Fruit fly (Drosophila melanogaster): ENCODE data around the gene Mgstl.

Gene Mgstl

dm6 chrX:21080335-21080734, 38.4 kb downstream of the Mgstl start:
- no peak for TF ChIP-seq noc (tag; optimal IDR thresholded peaks at IDR 0.05)

DNA sequence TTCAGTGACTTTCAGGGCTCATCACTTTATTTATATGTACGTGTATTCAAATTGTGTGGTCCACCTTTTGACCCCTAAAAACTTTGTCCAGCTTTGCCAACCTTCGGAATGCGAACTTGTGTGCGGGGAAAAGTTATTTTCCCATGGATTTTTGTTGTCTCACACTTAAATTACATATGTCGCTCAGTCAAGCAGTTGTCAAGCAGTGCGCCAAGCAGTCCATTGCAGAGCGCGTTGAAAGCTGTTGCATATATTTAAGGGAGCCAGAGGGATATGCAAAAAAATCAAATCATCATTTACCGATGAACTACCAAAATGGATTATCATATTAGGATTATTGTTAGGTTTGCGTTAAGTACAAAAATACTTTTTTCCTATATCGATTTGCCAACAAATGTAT, 41.3 kb downstream of the Mgstl start:
- no peak for TF ChIP-seq noc (tag; optimal IDR thresholded peaks at IDR 0.05)

DNA sequence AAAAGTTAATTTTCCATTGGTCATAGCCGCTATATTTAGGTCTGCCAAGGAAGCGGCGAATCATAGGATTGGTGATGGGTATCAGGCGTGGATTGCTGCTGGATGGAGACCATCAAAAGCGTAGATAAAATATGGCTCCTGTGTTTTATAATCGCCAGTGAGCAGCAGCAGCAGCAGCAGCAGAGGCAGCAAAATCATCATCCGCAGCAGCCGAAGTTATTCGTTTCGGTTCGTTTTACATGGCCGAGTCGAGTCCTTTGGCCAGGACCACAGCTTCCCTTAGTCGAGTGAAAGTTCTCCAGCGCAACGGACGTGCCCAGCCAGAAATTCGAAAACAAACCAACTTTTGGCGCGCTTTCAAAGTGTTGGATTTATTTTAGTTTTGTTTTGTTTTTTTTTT, 51.6 kb downstream of the Mgstl start, which contains the start of gene stg1:
Gene stg1 (plus strand): TSS at position 301 of the 400 bp plus-strand sequence.
- no peak for TF ChIP-seq noc (tag; optimal IDR thresholded peaks at IDR 0.05)

Measured in whole organism, larva.